Fruit fly (Drosophila melanogaster) S2 (cell line): Measurements from ENCODE around the gene CG4658.

ENCODE experiments used
- CG8478 ChIP-seq: fragments of >200 bp; optimal IDR thresholded peaks from 2 replicates; lab custom pipeline; 2018
- CTCF ChIP-seq, 2 experiments: fragments of >200 bp; optimal IDR thresholded peaks; 2 replicates each; lab custom pipeline; 2018

- TF ChIP-seq CG8478 (lab: Kevin White, UChicago) = no peak
- TF ChIP-seq CTCF (optimal IDR thresholded peaks at IDR 0.05; lab: Kevin White, UChicago) = no peak
Measured at dm6 chr2L:9912570-9913260, 44.2 kb upstream of the CG4658 start, which contains the start of the genes Etl1 and Srp54.
